Worm (Caenorhabditis elegans): ENCODE data around the gene flh-1.
"Not testable (repeated sequence)": the region's sequence is repeated elsewhere in the genome, so short reads cannot be mapped to it uniquely, and the experiment has no call there.

Gene flh-1

DNA sequence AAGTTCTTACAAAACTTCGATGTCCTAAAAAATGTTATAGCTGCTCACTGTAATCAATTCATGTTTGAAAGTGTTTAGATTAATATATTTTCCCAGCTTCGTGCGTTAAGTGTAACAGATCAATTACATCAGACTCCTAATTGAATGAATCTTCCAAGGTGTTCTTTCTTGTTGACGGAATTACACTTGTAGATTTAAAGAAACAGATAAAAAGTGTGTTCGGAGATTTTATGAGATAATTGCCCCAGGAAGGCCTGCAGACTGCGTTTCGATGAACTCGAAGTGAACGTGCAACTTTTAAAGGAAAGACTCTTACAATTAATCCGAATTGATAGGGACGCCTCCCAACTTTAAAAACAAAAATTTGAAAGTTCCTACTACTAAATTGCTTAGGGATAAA, 25.6 kb upstream of the flh-1 start (continued):
- no peak for TF ChIP-seq B0336.3 (GFP tag; IDR thresholded peaks at IDR 0.05)
- no peak for TF ChIP-seq ceh-79 (tag; optimal IDR thresholded peaks at IDR 0.05)
- TF ChIP-seq madf-6 (GFP tag; IDR thresholded peaks at IDR 0.05) = no peak
- no peak for TF ChIP-seq hlh-26 (GFP tag; conservative IDR thresholded peaks at IDR 0.05)
- TF ChIP-seq sea-2 (GFP tag; IDR thresholded peaks at IDR 0.05) = no peak
- TF ChIP-seq F55B11.4 (tag; optimal IDR thresholded peaks at IDR 0.05; ENCODE audit: borderline replicate concordance, insufficient read depth) = no peak

DNA sequence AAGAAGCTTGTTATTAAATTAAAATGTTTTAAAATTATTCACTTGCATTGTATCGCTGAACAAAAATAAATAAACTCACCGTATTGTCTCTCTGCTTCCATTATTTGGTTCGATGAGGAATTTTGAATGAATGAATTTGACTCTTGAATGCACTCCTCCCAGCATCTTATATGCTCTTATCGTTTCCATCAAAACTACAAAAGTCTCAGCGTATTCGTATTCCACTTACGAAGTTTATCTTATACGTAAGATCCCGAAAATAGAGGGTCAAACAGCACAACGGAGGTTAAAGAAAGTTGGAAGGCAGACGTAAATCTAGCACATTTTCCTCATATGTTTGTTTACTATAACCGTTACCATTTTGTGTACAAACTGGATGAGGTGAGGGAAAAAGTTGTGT, 22.2 kb upstream of the flh-1 start, which contains the start of gene nhr-267:
Gene nhr-267, minus strand, starts transcription at position 101 of the 400 bp plus-strand sequence.
- TF ChIP-seq pbrm-1 (GFP tag; IDR thresholded peaks at IDR 0.05); attf-5 (GFP tag; optimal IDR thresholded peaks at IDR 0.05); nhr-179 (tag; optimal IDR thresholded peaks at IDR 0.05): not testable (repeated sequence)

DNA sequence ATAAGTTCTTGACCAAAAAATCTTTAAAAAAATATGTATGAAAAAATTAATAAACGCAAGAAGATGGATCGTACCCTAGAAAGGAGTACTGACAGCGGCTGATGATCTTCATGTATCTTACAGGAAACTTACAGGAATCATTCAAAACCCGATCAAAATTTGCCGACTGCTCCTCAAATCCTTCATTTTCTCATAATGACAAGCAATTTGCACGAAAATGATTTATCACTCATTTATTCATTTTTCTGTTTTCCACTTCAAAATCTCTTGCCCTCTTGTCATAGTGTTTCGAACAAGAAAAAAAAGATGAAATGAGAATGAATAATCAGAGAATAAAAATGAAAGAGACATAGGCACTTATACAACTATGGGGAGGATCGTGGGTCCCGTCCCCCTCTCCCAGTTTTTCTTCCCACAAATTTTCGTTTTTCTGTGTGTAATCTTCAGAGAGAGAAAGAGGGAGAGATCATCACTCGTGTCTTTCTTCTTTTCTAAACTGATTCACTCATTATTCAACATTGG, 10.0 kb upstream of the flh-1 start, which contains the start of gene nmy-3:
Gene nmy-3, plus strand, starts transcription at position 472 of the 522 bp plus-strand sequence.
- TF ChIP-seq ceh-79 (tag; optimal IDR thresholded peaks at IDR 0.05) = no peak

DNA sequence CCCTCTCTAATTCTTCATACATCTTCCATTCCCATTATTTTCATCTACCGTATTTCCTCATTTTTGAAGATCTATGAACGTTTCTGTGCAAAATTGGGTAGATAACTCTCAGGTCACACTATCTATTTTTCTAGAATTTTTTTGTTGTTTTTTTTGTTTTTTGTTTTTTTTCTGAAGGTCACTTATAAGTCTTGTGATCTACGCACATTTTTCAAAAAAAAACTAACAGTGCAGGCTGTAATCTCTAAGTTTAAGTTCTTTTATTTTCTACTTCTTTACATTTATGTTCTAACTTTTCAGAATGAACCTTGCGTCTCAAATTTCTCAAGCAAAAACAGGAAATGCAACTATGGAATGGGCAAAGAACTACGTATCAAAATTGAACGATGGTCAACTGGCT, 5.7 kb upstream of the flh-1 start, which contains the start of gene flh-3:
Gene flh-3, plus strand, starts transcription at position 301 of the 400 bp plus-strand sequence.
- no peak for TF ChIP-seq ekl-4 (GFP tag; IDR thresholded peaks at IDR 0.05)
- no peak for TF ChIP-seq bed-2 (GFP tag; IDR thresholded peaks at IDR 0.05)
- no peak for TF ChIP-seq akir-1 (GFP tag; optimal IDR thresholded peaks at IDR 0.05)
- no peak for TF ChIP-seq hmg-1.2 (GFP tag; IDR thresholded peaks at IDR 0.05)
- no peak for TF ChIP-seq lin-35 (GFP tag; optimal IDR thresholded peaks at IDR 0.05)
- TF ChIP-seq Y79H2A.3 (GFP tag; conservative IDR thresholded peaks at IDR 0.05) = no peak
- TF ChIP-seq snpc-1.3 (tag; optimal IDR thresholded peaks at IDR 0.05; ENCODE audit: insufficient read depth) = no peak
- TF ChIP-seq egl-44 (GFP tag; IDR thresholded peaks at IDR 0.05) = no peak
- TF ChIP-seq dox-1 (GFP tag; IDR thresholded peaks at IDR 0.05) = no peak
- TF ChIP-seq T07F8.4 (tag; optimal IDR thresholded peaks at IDR 0.05) = no peak
- no peak for TF ChIP-seq pha-4 (tag; optimal IDR thresholded peaks at IDR 0.05)
- no peak for TF ChIP-seq zfh-2 (GFP tag; conservative IDR thresholded peaks at IDR 0.05)
- TF ChIP-seq ets-4 (GFP tag; optimal IDR thresholded peaks at IDR 0.05) = no peak
- TF ChIP-seq bed-1 (GFP tag; IDR thresholded peaks at IDR 0.05) = no peak
- no peak for TF ChIP-seq aptf-2 (GFP tag; conservative IDR thresholded peaks at IDR 0.05)

DNA sequence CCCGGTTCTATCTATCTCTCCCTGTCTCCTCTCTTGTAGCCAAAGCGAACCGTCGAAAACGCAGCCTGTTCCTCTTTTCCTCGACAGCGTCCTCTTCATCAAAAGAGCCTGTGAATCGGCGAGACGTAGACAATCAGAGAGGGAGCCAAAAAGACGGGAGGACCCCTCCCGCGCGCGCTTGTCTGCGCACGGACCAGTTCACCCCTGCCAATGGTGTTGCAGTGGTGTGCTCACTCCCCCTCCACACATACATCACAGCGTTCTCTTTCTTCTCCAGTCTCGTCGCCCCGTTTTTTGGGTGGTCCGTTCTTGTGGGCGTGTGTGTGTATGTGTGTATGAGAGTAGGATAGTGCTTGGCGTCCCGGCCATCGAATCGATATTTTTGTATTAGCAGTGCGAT, 4.8 kb upstream of the flh-1 start:
- no peak for TF ChIP-seq nfyb-1 (GFP tag; IDR thresholded peaks at IDR 0.05)
- no peak for TF ChIP-seq pbrm-1 (GFP tag; IDR thresholded peaks at IDR 0.05)
- TF ChIP-seq ceh-27 (GFP tag; optimal IDR thresholded peaks at IDR 0.05) = no peak
- TF ChIP-seq hmg-1.2 (GFP tag; IDR thresholded peaks at IDR 0.05) = peak; percentile 35; the same call in 1 of the 2 replicates
- TF ChIP-seq F23B12.7 (tag; optimal IDR thresholded peaks at IDR 0.05; ENCODE audit: insufficient read depth) = no peak
- TF ChIP-seq D2030.7 (GFP tag; IDR thresholded peaks at IDR 0.05) = no peak
- TF ChIP-seq mel-28 (tag; optimal IDR thresholded peaks at IDR 0.05; ENCODE audit: borderline replicate concordance) = no peak
- no peak for TF ChIP-seq him-1 (tag; optimal IDR thresholded peaks at IDR 0.05)
- TF ChIP-seq ekl-4 (GFP tag; IDR thresholded peaks at IDR 0.05) = no peak
- no peak for TF ChIP-seq F49E8.2 (tag; optimal IDR thresholded peaks at IDR 0.05; ENCODE audit: insufficient read depth)
- no peak for TF ChIP-seq snpc-1.1 (tag; optimal IDR thresholded peaks at IDR 0.05; ENCODE audit: insufficient read depth)
- TF ChIP-seq F57C9.4 (tag; optimal IDR thresholded peaks at IDR 0.05) = no peak
- TF ChIP-seq C17E4.6 (GFP tag; IDR thresholded peaks at IDR 0.05) = 0 out of 2 replicates have a peak, but pooled peaks have one; percentile 25
- TF ChIP-seq ZK185.1 (tag; optimal IDR thresholded peaks at IDR 0.05; ENCODE audit: poor library complexity, severe bottlenecking) = no peak
- TF ChIP-seq chd-7 (tag; optimal IDR thresholded peaks at IDR 0.05) = no peak
- TF ChIP-seq somi-1 (GFP tag; optimal IDR thresholded peaks at IDR 0.05) = no peak
- TF ChIP-seq atf-7 (tag; optimal IDR thresholded peaks at IDR 0.05) = no peak
- no peak for TF ChIP-seq nhr-80 (tag; optimal IDR thresholded peaks at IDR 0.05)
- TF ChIP-seq ceh-79 (tag; optimal IDR thresholded peaks at IDR 0.05) = no peak
- TF ChIP-seq rpc-1 (optimal IDR thresholded peaks at IDR 0.05) = no peak
- no peak for TF ChIP-seq rpc-1 (tag; optimal IDR thresholded peaks at IDR 0.05)
